Worm (Caenorhabditis elegans) whole organism, L1 larva: ENCODE results near the gene subs-4.

Experiments used
- ama-1 ChIP-seq: fragments of 150-350 bp; optimal IDR thresholded peaks from 2 replicates; lab custom pipeline; 2014
- nhr-77 ChIP-seq: fragments of 150-350 bp; optimal IDR thresholded peaks from 2 replicates; lab custom pipeline; 2014; ENCODE audit warnings: missing biosample characterization, missing genetic modification characterization
- unc-130 ChIP-seq: fragments of 150-350 bp; optimal IDR thresholded peaks from 2 replicates; lab custom pipeline; 2017; ENCODE audit warnings: missing biosample characterization, missing genetic modification characterization, inconsistent platforms
- unc-62 ChIP-seq: fragments of 150-350 bp; optimal IDR thresholded peaks from 2 replicates; lab custom pipeline; 2014; ENCODE audit warnings: missing biosample characterization, missing genetic modification reagents, missing genetic modification characterization

- TF ChIP-seq nhr-77 (tag; lab: Kevin White, UChicago) (no peak), ama-1 (lab: Kevin White, UChicago) (no peak), unc-62 (GFP tag; lab: Kevin White, UChicago) (no peak), unc-130 (no peak)
Measured at ce11 chrIII:11427548-11428152, 45.6 kb downstream of the subs-4 start.
